Worm (Caenorhabditis elegans) whole organism, young adult: ENCODE data around the gene srsx-25.

ENCODE experiments used
- F55B11.4 ChIP-seq: sonication (generic microtip); optimal IDR thresholded peaks from 2 replicates; lab custom pipeline; 2016; ENCODE audit warnings: missing compliant biosample characterization, missing genetic modification characterization, borderline replicate concordance; ENCODE audit not compliant: insufficient read depth
- efl-1 ChIP-seq: fragments of 150-350 bp; optimal IDR thresholded peaks from 2 replicates; lab custom pipeline; 2014; ENCODE audit warnings: missing biosample characterization, missing genetic modification reagents, missing genetic modification characterization
- let-607 ChIP-seq, 2 experiments: fragments of 200-800 bp in 1 of 2; sonication (Bioruptor generic) in 1 of 2; sonication (generic microtip) in 1 of 2; optimal IDR thresholded peaks; 2 replicates each; lab custom pipeline; 2016 to 2018; ENCODE audit warnings: mild to moderate bottlenecking in 2 of 2, missing compliant biosample characterization in 2 of 2, missing genetic modification characterization in 2 of 2, moderate library complexity in 2 of 2, missing genotype in 1 of 2

DNA sequence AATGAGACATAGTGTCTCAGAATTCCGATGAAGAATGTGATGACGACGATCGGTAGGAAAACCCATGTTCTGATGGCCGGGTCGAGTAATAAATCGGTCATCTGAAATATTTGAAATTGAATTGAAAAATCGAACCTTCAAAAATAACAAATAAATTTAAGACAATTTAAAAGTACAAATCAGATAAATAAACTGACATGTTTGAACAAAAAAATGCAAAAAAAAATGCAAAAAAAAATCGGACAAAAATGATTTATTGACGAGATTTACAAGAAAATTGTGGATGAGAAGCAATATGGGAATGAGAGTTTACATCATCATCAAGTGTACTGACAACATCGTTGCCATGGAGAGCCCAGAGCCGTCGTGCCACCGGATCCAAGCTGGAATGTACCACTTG lies 16.9 kb downstream of the srsx-25 start, which contains the start of gene emc-3:
- TF ChIP-seq efl-1 (no peak), F55B11.4 (tag; lab: Kevin White, UChicago) (no peak), let-607 (tag; optimal IDR thresholded peaks at IDR 0.05; lab: Kevin White, UChicago) (no peak)
